Worm (Caenorhabditis elegans): Measurements from ENCODE around the gene epg-6.

epg-6 gene

DNA sequence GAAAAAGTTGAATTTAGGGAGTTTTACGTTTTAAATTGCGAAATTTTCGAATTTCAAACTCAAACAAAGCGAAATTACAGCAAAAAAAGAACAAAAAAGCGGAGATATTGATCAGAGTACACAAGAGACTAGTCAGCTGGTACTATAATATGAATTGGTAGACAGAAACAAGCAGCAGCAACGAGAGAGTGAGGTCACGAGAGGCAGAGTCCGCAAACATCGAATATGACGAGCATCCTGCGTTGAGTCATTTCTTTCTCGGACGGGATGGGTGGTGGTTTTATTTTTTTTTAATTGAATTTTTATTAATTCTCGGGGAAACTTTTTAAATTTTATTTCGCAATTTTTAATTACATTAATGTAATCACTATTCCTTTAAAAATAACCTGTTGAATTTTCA lies 289 bp downstream of the epg-6 start (continued):
- TF ChIP-seq crh-2 (tag; optimal IDR thresholded peaks at IDR 0.05) = peak; percentile 78
- peak; percentile 79 for TF ChIP-seq nhr-129 (tag; optimal IDR thresholded peaks at IDR 0.05)
- TF ChIP-seq ztf-11 (tag; optimal IDR thresholded peaks at IDR 0.05) = no peak
- TF ChIP-seq lin-11 (tag; optimal IDR thresholded peaks at IDR 0.05) = peak; percentile 50

DNA sequence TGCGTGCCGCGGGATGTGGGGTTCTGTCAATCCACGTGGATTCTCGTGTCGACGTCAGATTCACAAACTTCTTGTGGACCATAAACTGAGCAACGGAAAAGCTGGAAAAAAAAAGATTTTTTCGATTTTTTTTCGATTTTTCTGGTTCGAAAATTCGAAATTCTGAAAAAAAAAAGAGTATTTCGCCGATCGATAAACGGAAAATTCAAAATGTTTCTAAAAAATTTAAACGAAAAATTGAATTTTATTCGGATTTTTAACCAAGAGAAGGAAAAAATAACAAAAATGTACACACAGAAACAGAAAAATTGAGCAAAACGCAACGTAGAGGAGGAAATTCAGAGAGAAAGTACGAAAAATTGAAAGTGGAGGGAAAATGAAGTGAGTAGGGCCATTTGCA lies 3.6 kb downstream of the epg-6 start, which contains the start of gene Y39A1A.3:
Gene Y39A1A.3 (minus strand): TSS at position 101 of the 400 bp plus-strand sequence.
- TF ChIP-seq elt-1 (tag; optimal IDR thresholded peaks at IDR 0.05) (no peak), zag-1 (tag; optimal IDR thresholded peaks at IDR 0.05) (no peak), mab-5 (tag; optimal IDR thresholded peaks at IDR 0.05) (no peak), sem-4 (tag; optimal IDR thresholded peaks at IDR 0.05) (no peak), nhr-10 (tag; optimal IDR thresholded peaks at IDR 0.05) (no peak), nhr-25 (tag; optimal IDR thresholded peaks at IDR 0.05) (no peak), fos-1 (tag; optimal IDR thresholded peaks at IDR 0.05) (no peak), crh-2 (tag; optimal IDR thresholded peaks at IDR 0.05) (no peak), nhr-23 (tag; optimal IDR thresholded peaks at IDR 0.05) (no peak)

DNA sequence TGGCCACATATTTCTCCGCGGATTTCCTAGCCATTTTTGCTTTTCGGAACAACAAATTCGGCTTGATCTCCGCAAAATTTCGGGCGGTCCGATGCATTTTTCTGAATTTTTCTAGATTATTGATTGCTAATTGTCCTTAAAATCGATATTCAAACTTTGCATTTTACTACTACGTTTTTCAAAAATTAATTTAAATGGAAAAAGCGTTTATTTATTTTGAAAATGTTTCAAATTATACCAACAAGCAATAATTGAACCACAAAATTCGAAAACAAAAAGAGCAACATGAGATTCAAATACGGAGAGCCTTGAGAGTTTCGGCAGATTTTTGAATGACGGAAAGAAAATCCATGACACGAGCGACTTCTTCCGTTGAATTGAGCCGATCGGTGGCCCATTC lies 4.9 kb downstream of the epg-6 start, which contains the start of gene Y45F3A.9:
Gene Y45F3A.9 (minus strand): TSS at position 101 of the 400 bp plus-strand sequence.
- TF ChIP-seq Y55F3AM.14 (GFP tag; optimal IDR thresholded peaks at IDR 0.05) (no peak), nhr-129 (tag; optimal IDR thresholded peaks at IDR 0.05) (no peak), mdl-1 (tag; optimal IDR thresholded peaks at IDR 0.05) (no peak), mab-5 (tag; optimal IDR thresholded peaks at IDR 0.05) (no peak), sma-9 (GFP tag; optimal IDR thresholded peaks at IDR 0.05) (no peak), sma-9 (tag; optimal IDR thresholded peaks at IDR 0.05) (no peak), nhr-21 (tag; optimal IDR thresholded peaks at IDR 0.05) (no peak), ama-1 (optimal IDR thresholded peaks at IDR 0.05) (no peak), F13H6.1 (tag; optimal IDR thresholded peaks at IDR 0.05) (no peak), elt-3 (tag; optimal IDR thresholded peaks at IDR 0.05) (no peak)

DNA sequence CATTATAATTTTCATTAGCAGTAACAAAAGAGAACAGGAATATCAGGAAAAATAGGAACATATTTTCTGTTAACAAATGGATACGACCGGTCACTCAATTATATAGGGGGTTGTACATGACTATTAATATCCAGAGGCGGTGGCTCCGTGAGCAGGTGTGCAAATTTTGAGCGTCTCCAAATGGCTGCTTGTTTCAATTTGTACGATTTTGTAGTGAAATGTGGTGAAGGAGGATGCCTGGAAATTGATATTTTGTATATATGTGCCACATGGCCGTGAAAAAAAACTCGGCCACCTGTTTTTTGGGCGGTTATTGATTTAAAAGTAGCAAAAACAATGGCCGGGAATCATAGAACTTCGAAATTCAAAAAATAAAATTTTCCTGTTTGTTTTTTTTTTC lies 7.3 kb downstream of the epg-6 start, which contains the start of gene Y45F3A.8:
Gene Y45F3A.8 (minus strand): TSS at position 101 of the 400 bp plus-strand sequence.
- TF ChIP-seq gmeb-1 (tag; optimal IDR thresholded peaks at IDR 0.05) (no peak), nhr-77 (tag; optimal IDR thresholded peaks at IDR 0.05) (no peak)

DNA sequence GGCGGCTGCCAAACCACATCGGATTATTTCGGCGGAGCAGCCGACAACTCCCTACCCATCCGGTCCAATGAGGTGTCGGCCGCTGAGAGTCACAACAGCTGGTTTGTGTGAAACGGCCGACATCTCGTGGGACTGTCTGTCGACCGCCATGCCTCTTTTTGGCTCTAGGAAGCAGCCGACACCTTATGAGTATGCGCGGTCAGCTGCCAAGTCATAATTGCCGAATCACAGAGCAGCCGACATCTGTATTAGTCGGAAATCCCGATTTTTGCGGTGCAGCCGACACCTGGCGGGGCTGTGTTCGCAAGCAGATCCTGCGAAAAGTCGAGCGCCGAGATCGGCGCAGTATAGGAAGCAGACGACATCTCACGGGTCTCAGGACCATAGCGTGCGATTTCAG lies 7.9 kb downstream of the epg-6 start:
- no peak for TF ChIP-seq alr-1 (tag; optimal IDR thresholded peaks at IDR 0.05)
- TF ChIP-seq nhr-25 (tag; optimal IDR thresholded peaks at IDR 0.05) = no peak
- no peak for TF ChIP-seq Y55F3AM.14 (GFP tag; optimal IDR thresholded peaks at IDR 0.05)
- TF ChIP-seq nhr-10 (tag; optimal IDR thresholded peaks at IDR 0.05) = no peak
- TF ChIP-seq nhr-11 (tag; optimal IDR thresholded peaks at IDR 0.05) = no peak
- no peak for TF ChIP-seq ZK546.5 (tag; optimal IDR thresholded peaks at IDR 0.05)
- TF ChIP-seq mbf-1 (tag; optimal IDR thresholded peaks at IDR 0.05) = no peak
- no peak for TF ChIP-seq unc-55 (GFP tag; optimal IDR thresholded peaks at IDR 0.05)
- no peak for TF ChIP-seq lsy-2 (tag; optimal IDR thresholded peaks at IDR 0.05)
- TF ChIP-seq R02D3.7 (tag; optimal IDR thresholded peaks at IDR 0.05) = no peak
- TF ChIP-seq elt-3 (tag; optimal IDR thresholded peaks at IDR 0.05) = no peak
- no peak for TF ChIP-seq ztf-11 (tag; optimal IDR thresholded peaks at IDR 0.05)
- no peak for TF ChIP-seq egl-27 (tag; optimal IDR thresholded peaks at IDR 0.05)
- no peak for TF ChIP-seq elt-1 (tag; optimal IDR thresholded peaks at IDR 0.05)
- TF ChIP-seq lin-39 (tag; optimal IDR thresholded peaks at IDR 0.05) = no peak
- no peak for TF ChIP-seq ztf-4 (tag; optimal IDR thresholded peaks at IDR 0.05)
- no peak for TF ChIP-seq C34F6.9 (tag; optimal IDR thresholded peaks at IDR 0.05)
- TF ChIP-seq zag-1 (tag; optimal IDR thresholded peaks at IDR 0.05) = no peak
- no peak for TF ChIP-seq nhr-12 (tag; optimal IDR thresholded peaks at IDR 0.05)

DNA sequence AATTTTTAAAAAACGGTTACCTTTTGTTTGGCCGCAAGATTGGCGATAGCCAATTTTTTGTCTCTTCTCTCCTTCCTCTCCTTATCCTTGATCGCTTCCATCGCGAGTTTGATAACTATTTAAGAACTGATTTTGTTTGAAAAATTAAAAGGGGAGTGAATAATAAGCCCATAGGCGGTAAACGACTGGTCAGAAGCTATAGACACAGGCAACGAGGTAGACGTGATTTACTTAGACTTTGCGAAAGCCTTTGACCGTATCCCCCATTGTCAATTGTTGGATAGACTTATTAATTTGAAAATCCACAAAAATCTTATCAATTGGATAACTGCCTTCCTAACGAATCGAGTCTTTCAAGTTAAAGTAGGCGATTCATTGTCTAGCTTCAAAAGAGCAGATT lies 13.7 kb downstream of the epg-6 start, which contains the start of gene Y45F3A.5:
Gene Y45F3A.5 (minus strand): TSS at position 101 of the 400 bp plus-strand sequence.
- no peak for TF ChIP-seq lin-39 (tag; optimal IDR thresholded peaks at IDR 0.05)
- no peak for TF ChIP-seq lin-13 (GFP tag; optimal IDR thresholded peaks at IDR 0.05)
- no peak for TF ChIP-seq aly-2 (tag; optimal IDR thresholded peaks at IDR 0.05)
- TF ChIP-seq dmd-4 (tag; optimal IDR thresholded peaks at IDR 0.05) = no peak
- TF ChIP-seq F13H6.1 (tag; optimal IDR thresholded peaks at IDR 0.05) = no peak
- no peak for TF ChIP-seq unc-39 (tag; optimal IDR thresholded peaks at IDR 0.05)
- TF ChIP-seq lsy-2 (tag; optimal IDR thresholded peaks at IDR 0.05) = no peak
- TF ChIP-seq Y55F3AM.14 (GFP tag; optimal IDR thresholded peaks at IDR 0.05) = no peak
- no peak for TF ChIP-seq ama-1 (optimal IDR thresholded peaks at IDR 0.05)
- no peak for TF ChIP-seq egl-27 (tag; optimal IDR thresholded peaks at IDR 0.05)
- TF ChIP-seq mab-5 (tag; optimal IDR thresholded peaks at IDR 0.05) = no peak
- no peak for TF ChIP-seq ztf-1 (GFP tag; conservative IDR thresholded peaks at IDR 0.05)
- no peak for TF ChIP-seq mdl-1 (tag; optimal IDR thresholded peaks at IDR 0.05)
- TF ChIP-seq nhr-10 (tag; optimal IDR thresholded peaks at IDR 0.05) = no peak
- no peak for TF ChIP-seq gmeb-1 (tag; optimal IDR thresholded peaks at IDR 0.05)
- TF ChIP-seq nhr-129 (tag; optimal IDR thresholded peaks at IDR 0.05) = no peak
- TF ChIP-seq nhr-25 (tag; optimal IDR thresholded peaks at IDR 0.05) = no peak
